Worm (Caenorhabditis elegans) whole organism, early embryonic: ENCODE results near the gene C28G1.2.

Experiments used
- B0310.2 ChIP-seq: sonication (generic microtip); optimal IDR thresholded peaks from 2 replicates; lab custom pipeline; 2016; ENCODE audit warnings: mild to moderate bottlenecking, missing genetic modification characterization, missing compliant biosample characterization
- F13C5.2 ChIP-seq: sonication (generic microtip); optimal IDR thresholded peaks from 2 replicates; lab custom pipeline; 2017; ENCODE audit warnings: mild to moderate bottlenecking, missing genetic modification characterization, inconsistent platforms, missing compliant biosample characterization
- aly-1 ChIP-seq: sonication (generic microtip); optimal IDR thresholded peaks from 2 replicates; lab custom pipeline; 2016; ENCODE audit warnings: missing genetic modification characterization, missing compliant biosample characterization
- ama-1 ChIP-seq: fragments of 150-350 bp; optimal IDR thresholded peaks from 2 replicates; lab custom pipeline; 2014
- ceh-13 ChIP-seq: fragments of 200-800 bp; sonication (Bioruptor generic); optimal IDR thresholded peaks from 2 replicates; lab custom pipeline; 2018; ENCODE audit warnings: mild to moderate bottlenecking, missing genetic modification characterization, missing compliant biosample characterization
- ceh-36 ChIP-seq: sonication (generic microtip); optimal IDR thresholded peaks from 2 replicates; lab custom pipeline; 2016; ENCODE audit warnings: missing genetic modification characterization, inconsistent platforms, missing compliant biosample characterization
- ets-7 ChIP-seq: sonication (generic microtip); optimal IDR thresholded peaks from 2 replicates; lab custom pipeline; 2016; ENCODE audit warnings: missing genotype, missing genetic modification characterization, missing compliant biosample characterization
- flt-1 ChIP-seq: fragments of 200-800 bp; sonication (Bioruptor generic); IDR thresholded peaks from 2 replicates; pipeline ENCODE4 v1.3.6; 2022; ENCODE audit warnings: missing genetic modification characterization, missing compliant biosample characterization
- hmbx-1 ChIP-seq: sonication (generic microtip); optimal IDR thresholded peaks from 2 replicates; lab custom pipeline; 2016; ENCODE audit warnings: mild to moderate bottlenecking, missing genetic modification characterization, missing compliant biosample characterization
- hmg-4 ChIP-seq: fragments of 200-800 bp; sonication (Bioruptor generic); optimal IDR thresholded peaks from 2 replicates; lab custom pipeline; 2018; ENCODE audit warnings: mild to moderate bottlenecking, missing genetic modification characterization, missing compliant biosample characterization
- hnd-1 ChIP-seq: sonication (generic microtip); optimal IDR thresholded peaks from 2 replicates; lab custom pipeline; 2016; ENCODE audit warnings: missing genetic modification characterization, missing compliant biosample characterization
- pes-1 ChIP-seq: fragments of 200-800 bp; sonication (Bioruptor generic); IDR thresholded peaks from 2 replicates; pipeline ENCODE4 v1.3.6; 2022; ENCODE audit warnings: missing genetic modification reagents, missing genetic modification characterization, missing compliant biosample characterization
- scrt-1 ChIP-seq: fragments of 200-800 bp; sonication (Bioruptor generic); IDR thresholded peaks from 2 replicates; pipeline ENCODE4 v1.3.6; 2022; ENCODE audit warnings: missing genetic modification characterization, missing compliant biosample characterization
- sea-1 ChIP-seq: fragments of 200-800 bp; sonication (Bioruptor generic); conservative IDR thresholded peaks from 2 replicates; pipeline ENCODE4 v1.3.6; 2022; ENCODE audit warnings: missing genetic modification characterization, missing compliant biosample characterization
- tbx-11 ChIP-seq: fragments of 200-800 bp; sonication (Bioruptor generic); IDR thresholded peaks from 2 replicates; pipeline ENCODE4 v1.3.6; 2022; ENCODE audit warnings: missing genetic modification characterization, missing compliant biosample characterization
- tbx-37 ChIP-seq: fragments of 200-800 bp; sonication (Bioruptor generic); conservative IDR thresholded peaks from 2 replicates; pipeline ENCODE4 v1.3.6; 2022; ENCODE audit warnings: missing genetic modification reagents, missing genetic modification characterization, missing compliant biosample characterization
- tra-4 ChIP-seq: sonication (generic microtip); optimal IDR thresholded peaks from 2 replicates; lab custom pipeline; 2017; ENCODE audit warnings: missing genetic modification characterization, missing compliant biosample characterization

The C28G1.2 gene

DNA sequence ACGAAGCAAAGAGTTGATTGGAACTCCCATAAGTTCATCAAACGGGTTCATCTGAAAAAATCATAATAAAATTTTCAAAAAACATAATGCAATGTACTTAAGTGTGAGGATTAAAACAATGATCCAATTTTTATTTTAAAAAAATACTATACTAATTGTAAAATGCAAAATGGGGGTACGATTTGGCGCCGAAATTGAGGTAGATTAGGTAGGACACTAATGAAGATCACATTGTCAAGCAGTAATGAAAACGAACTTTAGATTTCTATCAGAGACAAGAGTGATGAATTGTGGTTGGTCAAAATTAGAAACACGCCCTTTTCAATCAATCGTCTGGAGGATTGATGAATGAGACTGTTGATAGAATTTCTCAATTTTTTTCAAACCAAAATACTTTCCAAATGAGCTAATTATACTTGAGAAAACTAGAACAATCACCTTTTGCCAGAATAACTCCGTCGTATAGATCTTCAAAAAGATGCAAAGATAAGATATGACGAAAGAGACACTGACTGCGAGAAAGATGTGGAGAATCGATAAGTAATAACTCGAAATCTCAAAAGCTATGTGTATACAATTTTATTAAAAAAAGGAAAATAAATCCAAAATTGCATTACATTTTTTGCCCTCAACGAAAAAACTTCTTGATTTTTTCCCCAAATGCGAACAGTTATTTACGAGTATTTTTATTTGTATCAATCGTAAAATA, 22.2 kb downstream of the C28G1.2 start, which contains the start of gene C06E2.5:
C06E2.5 (minus strand) TSS at position 51 of the 709 bp plus-strand sequence.
- no peak for TF ChIP-seq tbx-11 (GFP tag; lab: Robert Waterston, UW)

DNA sequence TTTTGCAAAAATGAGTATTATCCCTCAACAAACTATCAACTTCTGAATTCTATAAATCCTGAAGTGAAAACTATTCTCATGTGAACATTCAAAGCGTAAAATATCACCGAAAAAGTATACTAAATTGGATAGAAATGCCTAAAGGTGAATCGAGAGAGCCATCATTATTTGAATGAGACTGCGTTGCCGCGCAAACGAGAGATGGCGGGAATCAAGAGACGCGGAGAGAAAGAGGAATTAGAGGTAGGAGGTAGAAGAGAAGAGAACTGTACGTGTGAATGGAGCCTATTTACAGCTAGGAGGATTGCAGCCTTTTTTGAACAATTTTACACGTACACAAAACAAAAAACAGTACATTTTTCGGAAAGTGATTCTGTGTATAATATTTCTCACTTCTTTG, 23.7 kb downstream of the C28G1.2 start:
- no peak for TF ChIP-seq scrt-1 (GFP tag; lab: Robert Waterston, UW)
- no peak for TF ChIP-seq ama-1 (lab: Kevin White, UChicago)
- TF ChIP-seq flt-1 (GFP tag; lab: Robert Waterston, UW), result no peak
- no peak for TF ChIP-seq tbx-11 (GFP tag; lab: Robert Waterston, UW)
- TF ChIP-seq hmbx-1 (tag; lab: Kevin White, UChicago), result no peak
- no peak for TF ChIP-seq ceh-13 (GFP tag; lab: Kevin White, UChicago)
- no peak for TF ChIP-seq aly-1 (tag; lab: Kevin White, UChicago)

DNA sequence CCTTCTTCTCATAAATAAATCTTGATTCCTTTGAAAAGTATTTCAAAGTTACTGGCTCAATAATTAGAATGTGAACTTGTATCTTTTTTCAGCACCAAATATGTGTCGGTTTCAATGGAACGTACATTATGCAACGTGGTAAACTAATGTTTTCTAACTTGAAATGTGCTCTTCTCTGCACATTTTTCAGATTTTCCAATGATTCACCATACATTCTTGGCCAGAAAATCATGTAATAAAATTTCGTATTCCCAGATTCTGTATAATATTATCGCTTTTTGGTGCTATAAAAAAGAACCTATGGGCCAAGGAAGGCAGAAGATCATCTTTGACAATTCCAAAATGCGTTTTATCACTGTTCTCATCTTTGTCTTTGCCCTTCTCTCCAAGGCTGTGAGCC, 25.1 kb downstream of the C28G1.2 start, which contains the start of gene C06E2.9:
C06E2.9 (plus strand) TSS at position 301 of the 400 bp plus-strand sequence.
- no peak for TF ChIP-seq tra-4 (tag; lab: Kevin White, UChicago)
- no peak for TF ChIP-seq hmbx-1 (tag; lab: Kevin White, UChicago)
- no peak for TF ChIP-seq ceh-13 (GFP tag; lab: Kevin White, UChicago)
- no peak for TF ChIP-seq tbx-37 (GFP tag; lab: Robert Waterston, UW)
- no peak for TF ChIP-seq ets-7 (tag; lab: Kevin White, UChicago)
- no peak for TF ChIP-seq flt-1 (GFP tag; lab: Robert Waterston, UW)
- TF ChIP-seq scrt-1 (GFP tag; lab: Robert Waterston, UW), result no peak
- no peak for TF ChIP-seq aly-1 (tag; lab: Kevin White, UChicago)
- TF ChIP-seq hnd-1 (tag; lab: Kevin White, UChicago), result no peak
- no peak for TF ChIP-seq tbx-11 (GFP tag; lab: Robert Waterston, UW)
- no peak for TF ChIP-seq F13C5.2
- TF ChIP-seq ceh-36 (tag; lab: Kevin White, UChicago), result no peak
- no peak for TF ChIP-seq ama-1 (lab: Kevin White, UChicago)
- no peak for TF ChIP-seq B0310.2 (tag; lab: Kevin White, UChicago)
- no peak for TF ChIP-seq sea-1 (GFP tag; lab: Robert Waterston, UW)
- no peak for TF ChIP-seq hmg-4
- TF ChIP-seq pes-1, result no peak

DNA sequence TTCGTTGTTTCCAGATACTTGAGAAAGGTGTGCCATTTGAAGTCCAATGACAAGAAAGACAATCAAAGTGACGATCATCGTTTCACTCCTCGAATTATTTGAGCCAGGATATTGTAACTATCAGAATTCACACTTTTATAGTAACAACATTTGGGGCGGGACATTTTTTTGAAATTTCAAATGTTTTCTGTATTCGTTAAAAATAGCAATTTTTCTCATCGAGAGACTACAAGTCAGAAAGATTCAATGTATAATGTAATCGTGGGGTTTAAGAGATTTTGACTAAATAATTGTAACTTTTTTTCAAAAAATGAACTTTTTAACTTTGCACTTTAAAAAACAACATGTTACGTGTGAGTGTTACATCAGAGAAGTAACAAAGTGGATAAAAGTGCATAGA, 30.7 kb downstream of the C28G1.2 start, which contains the start of gene ins-9:
ins-9 (minus strand) TSS at position 101 of the 400 bp plus-strand sequence.
- no peak for TF ChIP-seq tbx-37 (GFP tag; lab: Robert Waterston, UW)
- no peak for TF ChIP-seq hnd-1 (tag; lab: Kevin White, UChicago)
- TF ChIP-seq ceh-36 (tag; lab: Kevin White, UChicago), result no peak
- no peak for TF ChIP-seq ama-1 (lab: Kevin White, UChicago)
- no peak for TF ChIP-seq tbx-11 (GFP tag; lab: Robert Waterston, UW)
- no peak for TF ChIP-seq hmbx-1 (tag; lab: Kevin White, UChicago)
- no peak for TF ChIP-seq flt-1 (GFP tag; lab: Robert Waterston, UW)
- TF ChIP-seq B0310.2 (tag; lab: Kevin White, UChicago), result no peak
- no peak for TF ChIP-seq hmg-4
- TF ChIP-seq aly-1 (tag; lab: Kevin White, UChicago), result no peak
- no peak for TF ChIP-seq tra-4 (tag; lab: Kevin White, UChicago)
- no peak for TF ChIP-seq scrt-1 (GFP tag; lab: Robert Waterston, UW)
- no peak for TF ChIP-seq sea-1 (GFP tag; lab: Robert Waterston, UW)
- TF ChIP-seq F13C5.2, result no peak
- no peak for TF ChIP-seq ets-7 (tag; lab: Kevin White, UChicago)

DNA sequence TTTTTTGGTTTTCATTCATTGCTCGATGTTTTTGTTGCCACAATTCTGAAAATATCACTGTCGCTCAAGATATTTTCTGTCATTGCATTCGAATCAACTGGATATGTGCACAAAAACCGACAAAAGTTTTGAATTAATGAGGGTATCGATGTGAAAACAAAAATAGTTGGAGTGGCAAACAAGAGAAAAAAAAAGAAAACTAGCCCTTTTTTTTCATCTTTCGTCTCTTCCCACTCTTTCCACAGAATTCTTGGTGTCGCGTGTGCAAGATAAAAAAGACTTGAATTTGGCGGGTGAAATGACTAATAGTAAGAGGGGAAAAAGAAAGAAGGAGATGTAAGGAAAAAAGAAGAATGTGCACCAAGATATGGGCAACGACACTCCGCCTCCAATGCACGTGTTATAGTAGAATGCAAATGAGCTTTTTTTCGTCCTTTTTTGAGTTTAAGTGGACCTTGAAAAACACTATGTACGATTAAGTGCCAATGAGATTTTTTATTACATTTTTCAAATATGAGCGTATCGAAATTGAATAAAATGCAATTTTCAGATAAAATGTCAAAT, 33.4 kb downstream of the C28G1.2 start, which contains the start of the genes ubc-22 and ubc-21:
ubc-22 (minus strand) TSS at position 51 of the 564 bp plus-strand sequence.
ubc-21 (plus strand) TSS at position 514 of the 564 bp plus-strand sequence.
- TF ChIP-seq hmg-4 (no peak), tbx-11 (GFP tag; lab: Robert Waterston, UW) (no peak), tra-4 (tag; lab: Kevin White, UChicago) (no peak)

DNA sequence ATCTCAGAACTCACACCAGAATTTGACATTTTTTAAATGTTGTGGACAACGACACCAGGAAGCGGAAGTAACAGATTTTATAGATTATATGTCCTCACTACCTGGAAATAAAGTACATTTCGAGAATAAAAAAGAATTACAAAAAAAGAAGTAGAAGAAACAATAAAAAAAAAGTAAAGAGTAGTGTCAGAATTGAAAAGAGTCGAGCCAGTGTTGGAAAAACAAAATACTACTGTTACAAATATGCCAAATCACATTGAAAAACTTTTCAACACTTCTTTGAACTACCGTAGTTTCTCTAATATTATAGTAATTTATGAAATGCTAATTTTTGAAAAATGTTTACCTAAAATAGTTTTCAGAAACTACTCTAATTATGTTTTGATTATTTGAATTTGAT, 38.9 kb downstream of the C28G1.2 start, which contains the start of gene C06E2.1:
C06E2.1 (minus strand) TSS at position 101 of the 400 bp plus-strand sequence.
- TF ChIP-seq hnd-1 (tag; lab: Kevin White, UChicago), result no peak
- no peak for TF ChIP-seq ets-7 (tag; lab: Kevin White, UChicago)
- no peak for TF ChIP-seq tbx-11 (GFP tag; lab: Robert Waterston, UW)
- no peak for TF ChIP-seq B0310.2 (tag; lab: Kevin White, UChicago)
- no peak for TF ChIP-seq hmg-4
- no peak for TF ChIP-seq scrt-1 (GFP tag; lab: Robert Waterston, UW)
- no peak for TF ChIP-seq ceh-36 (tag; lab: Kevin White, UChicago)
- no peak for TF ChIP-seq F13C5.2
- TF ChIP-seq flt-1 (GFP tag; lab: Robert Waterston, UW), result no peak

DNA sequence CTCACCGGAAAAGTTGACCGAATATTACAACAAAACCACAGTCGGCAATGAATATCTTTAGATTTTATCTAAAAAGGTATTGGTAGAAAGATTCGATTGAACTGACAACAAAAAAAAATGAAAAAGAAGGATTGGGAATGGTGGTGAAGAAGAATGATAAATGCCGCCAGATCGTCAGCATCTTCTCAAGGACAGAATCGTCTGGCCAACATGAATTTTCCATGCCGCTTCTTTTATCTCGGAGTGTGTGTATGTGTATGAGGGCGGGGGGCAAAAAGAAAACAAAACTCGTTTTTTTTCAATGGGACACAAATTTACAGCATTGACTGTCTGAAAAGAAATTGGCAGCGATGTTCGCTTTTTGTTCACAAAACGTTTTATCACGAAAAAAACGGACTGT, 40.1 kb downstream of the C28G1.2 start:
- TF ChIP-seq hnd-1 (tag; lab: Kevin White, UChicago) (no peak), ceh-36 (tag; lab: Kevin White, UChicago) (no peak), aly-1 (tag; lab: Kevin White, UChicago) (no peak), tbx-37 (GFP tag; lab: Robert Waterston, UW) (no peak), ceh-13 (GFP tag; lab: Kevin White, UChicago) (no peak), pes-1 (no peak), tbx-11 (GFP tag; lab: Robert Waterston, UW) (no peak), sea-1 (GFP tag; lab: Robert Waterston, UW) (no peak), hmbx-1 (tag; lab: Kevin White, UChicago) (no peak), B0310.2 (tag; lab: Kevin White, UChicago) (no peak), hmg-4 (no peak), F13C5.2 (no peak), ama-1 (lab: Kevin White, UChicago) (no peak), ets-7 (tag; lab: Kevin White, UChicago) (no peak), scrt-1 (GFP tag; lab: Robert Waterston, UW) (no peak), flt-1 (GFP tag; lab: Robert Waterston, UW) (no peak), tra-4 (tag; lab: Kevin White, UChicago) (no peak)
